Fruit fly (Drosophila melanogaster): ENCODE results near the gene CG11403.

The CG11403 gene

DNA sequence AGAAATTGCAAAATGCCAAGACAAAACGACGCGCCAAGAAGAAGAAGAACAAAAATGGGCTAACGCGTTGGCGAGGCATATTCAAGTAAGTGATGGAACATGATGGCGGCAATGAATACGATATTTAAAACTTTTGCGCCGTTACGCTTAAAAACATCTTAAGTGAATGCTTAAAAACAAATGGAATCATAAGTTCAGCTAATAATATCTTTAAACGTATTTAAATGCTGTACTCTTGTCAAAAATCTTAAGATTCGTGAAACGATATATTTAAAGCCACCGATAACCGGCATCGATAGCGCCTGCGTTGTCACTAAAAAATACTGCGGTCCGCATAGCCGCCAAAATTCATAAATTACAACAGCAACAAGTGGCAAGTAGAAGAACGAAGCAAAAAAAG is at the start of gene CG11403 (continued):
- TF ChIP-seq Dip3 (GFP tag; optimal IDR thresholded peaks at IDR 0.05) (peak; percentile 36), CG8359 (GFP tag; optimal IDR thresholded peaks at IDR 0.05; ENCODE audit: borderline replicate concordance) (no peak), kay (GFP tag; optimal IDR thresholded peaks at IDR 0.05) (no peak), CG8089 (GFP tag; optimal IDR thresholded peaks at IDR 0.05) (no peak), CG18476 (GFP tag; optimal IDR thresholded peaks at IDR 0.05) (no peak), CG7963 (GFP tag; IDR thresholded peaks at IDR 0.05; ENCODE audit: partially characterized antibody) (0 out of 3 replicates have a peak, but pooled peaks have one; percentile 45), Adf1 (GFP tag; IDR thresholded peaks at IDR 0.05) (no peak; the same call in 1 of the 2 replicates), CG10543 (GFP tag; optimal IDR thresholded peaks at IDR 0.05) (no peak), CoRest (tag; optimal IDR thresholded peaks at IDR 0.05) (peak; percentile 57), sens-2 (GFP tag; IDR thresholded peaks at IDR 0.05) (no peak), org-1 (GFP tag; optimal IDR thresholded peaks at IDR 0.05) (no peak), CG18011 (GFP tag; optimal IDR thresholded peaks at IDR 0.05) (no peak), CG2889 (GFP tag; IDR thresholded peaks at IDR 0.05) (no peak), Max (GFP tag; optimal IDR thresholded peaks at IDR 0.05) (peak; percentile 51), CG18619 (GFP tag; optimal IDR thresholded peaks at IDR 0.05) (no peak), ci (GFP tag; IDR thresholded peaks at IDR 0.05) (no peak), Lim3 (GFP tag; IDR thresholded peaks at IDR 0.05) (no peak), CG17912 (GFP tag; optimal IDR thresholded peaks at IDR 0.05) (no peak), knrl (GFP tag; IDR thresholded peaks at IDR 0.05; ENCODE audit: partially characterized antibody) (peak; percentile 87), CG14710 (tag; optimal IDR thresholded peaks at IDR 0.05) (peak; percentile 66), NK7.1 (GFP tag; optimal IDR thresholded peaks at IDR 0.05) (no peak), sd (tag; optimal IDR thresholded peaks at IDR 0.05) (peak; percentile 0), Xrp1 (GFP tag; IDR thresholded peaks at IDR 0.05) (no peak), nmo (GFP tag; optimal IDR thresholded peaks at IDR 0.05) (peak; percentile 55), CTCF (GFP tag; optimal IDR thresholded peaks at IDR 0.05) (peak; percentile 62), CG8388 (GFP tag; optimal IDR thresholded peaks at IDR 0.05) (no peak), Hmx (GFP tag; optimal IDR thresholded peaks at IDR 0.05) (no peak), wdn (GFP tag; IDR thresholded peaks at IDR 0.05) (no peak), tin (GFP tag; optimal IDR thresholded peaks at IDR 0.05) (no peak), zen2 (GFP tag; IDR thresholded peaks at IDR 0.05; ENCODE audit: partially characterized antibody) (peak; percentile 61; the same call in 1 of the 3 replicates), slbo (GFP tag; IDR thresholded peaks at IDR 0.05) (0 out of 2 replicates have a peak, but pooled peaks have one; percentile 8), CG17612 (GFP tag; IDR thresholded peaks at IDR 0.05) (no peak), CG9437 (GFP tag; optimal IDR thresholded peaks at IDR 0.05) (no peak), esg (GFP tag; conservative IDR thresholded peaks at IDR 0.05) (no peak), Blimp-1 (GFP tag; optimal IDR thresholded peaks at IDR 0.05) (no peak), sna (GFP tag; IDR thresholded peaks at IDR 0.05; ENCODE audit: partially characterized antibody) (peak; percentile 85), gcm2 (GFP tag; optimal IDR thresholded peaks at IDR 0.05) (no peak), zf30C (GFP tag; optimal IDR thresholded peaks at IDR 0.05) (no peak), CG31388 (GFP tag; optimal IDR thresholded peaks at IDR 0.05) (no peak), mam (GFP tag; optimal IDR thresholded peaks at IDR 0.05) (no peak), so (GFP tag; IDR thresholded peaks at IDR 0.05) (no peak), bowl (GFP tag; IDR thresholded peaks at IDR 0.05) (no peak), CG34376 (GFP tag; optimal IDR thresholded peaks at IDR 0.05) (no peak), Camta (GFP tag; optimal IDR thresholded peaks at IDR 0.05) (no peak), dmrt99B (tag; optimal IDR thresholded peaks at IDR 0.05) (no peak), gfzf (GFP tag; optimal IDR thresholded peaks at IDR 0.05) (peak; percentile 91), CG42726 (GFP tag; IDR thresholded peaks at IDR 0.05; ENCODE audit: partially characterized antibody) (no peak), Stat92E (GFP tag; optimal IDR thresholded peaks at IDR 0.05) (no peak), chm (GFP tag; IDR thresholded peaks at IDR 0.05) (no peak), prd (optimal IDR thresholded peaks at IDR 0.05) (no peak), prd (GFP tag; IDR thresholded peaks at IDR 0.05) (no peak), sens (GFP tag) (peak; percentile 87)
